Worm (Caenorhabditis elegans) whole organism, young adult: ENCODE results near the gene exc-1.

Experiments
- F10E7.11 ChIP-seq: sonication (generic microtip); optimal IDR thresholded peaks from 2 replicates; lab custom pipeline; 2017; ENCODE audit warnings: mild to moderate bottlenecking, missing genetic modification characterization, moderate library complexity, missing compliant biosample characterization
- F23B12.7 ChIP-seq: sonication (generic microtip); optimal IDR thresholded peaks from 2 replicates; lab custom pipeline; 2017; ENCODE audit warnings: missing genetic modification characterization, mild to moderate bottlenecking, missing compliant biosample characterization, antibody characterized with exemption, moderate library complexity; ENCODE audit not compliant: insufficient read depth
- F55B11.4 ChIP-seq: sonication (generic microtip); optimal IDR thresholded peaks from 2 replicates; lab custom pipeline; 2016; ENCODE audit warnings: missing compliant biosample characterization, missing genetic modification characterization, borderline replicate concordance; ENCODE audit not compliant: insufficient read depth
- Y95B8A.8 ChIP-seq: fragments of 200-800 bp; sonication (Bioruptor generic); IDR thresholded peaks from 2 replicates; pipeline ENCODE4 v1.3.6; 2022; ENCODE audit warnings: missing genetic modification reagents, missing genetic modification characterization, missing compliant biosample characterization
- ZK185.1 ChIP-seq: sonication (generic microtip); optimal IDR thresholded peaks from 2 replicates; lab custom pipeline; 2016; ENCODE audit warnings: mild to moderate bottlenecking, missing genetic modification characterization, missing compliant biosample characterization; ENCODE audit not compliant: poor library complexity, severe bottlenecking
- ama-1 ChIP-seq, 3 experiments: fragments of 150-350 bp in 1 of 3; sonication (generic microtip) in 2 of 3; optimal IDR thresholded peaks; 2 replicates each; lab custom pipeline; 2014 to 2018; ENCODE audit warnings: missing biosample characterization in 2 of 3, missing genetic modification characterization in 2 of 3, missing genetic modification reagents in 2 of 3
- aptf-2 ChIP-seq: fragments of 200-800 bp; sonication (Bioruptor generic); conservative IDR thresholded peaks from 2 replicates; pipeline ENCODE4 v1.3.6; 2022; ENCODE audit warnings: missing genetic modification reagents, missing genetic modification characterization, missing compliant biosample characterization
- aptf-3 ChIP-seq: fragments of 200-800 bp; sonication (Bioruptor generic); IDR thresholded peaks from 2 replicates; pipeline ENCODE4 v1.3.6; 2022; ENCODE audit warnings: missing genetic modification characterization, missing compliant biosample characterization
- atf-7 ChIP-seq: sonication (generic microtip); optimal IDR thresholded peaks from 2 replicates; lab custom pipeline; 2017; ENCODE audit warnings: mild to moderate bottlenecking, missing genetic modification characterization, missing compliant biosample characterization
- bed-1 ChIP-seq: fragments of 200-800 bp; sonication (Bioruptor generic); IDR thresholded peaks from 2 replicates; pipeline ENCODE4 v1.3.6; 2022; ENCODE audit warnings: missing genetic modification reagents, missing genetic modification characterization, missing compliant biosample characterization
- ccch-3 ChIP-seq: fragments of 200-800 bp; sonication (Bioruptor generic); optimal IDR thresholded peaks from 2 replicates; lab custom pipeline; 2018; ENCODE audit warnings: mild to moderate bottlenecking, missing genetic modification characterization, missing compliant biosample characterization
- ceh-40 ChIP-seq: fragments of 200-800 bp; sonication (Bioruptor generic); IDR thresholded peaks from 2 replicates; pipeline ENCODE4 v1.3.6; 2022; ENCODE audit warnings: missing genetic modification characterization, missing compliant biosample characterization
- ceh-58 ChIP-seq: fragments of 200-800 bp; sonication (Bioruptor generic); IDR thresholded peaks from 2 replicates; pipeline ENCODE4 v1.3.6; 2022; ENCODE audit warnings: missing genetic modification characterization, missing compliant biosample characterization
- chd-7 ChIP-seq: sonication (generic microtip); optimal IDR thresholded peaks from 2 replicates; lab custom pipeline; 2016; ENCODE audit warnings: mild to moderate bottlenecking, missing genetic modification characterization, moderate library complexity, missing compliant biosample characterization
- dox-1 ChIP-seq: fragments of 200-800 bp; sonication (Bioruptor generic); IDR thresholded peaks from 2 replicates; pipeline ENCODE4 v1.3.6; 2022; ENCODE audit warnings: missing genetic modification reagents, missing genetic modification characterization, missing compliant biosample characterization
- dpl-1 ChIP-seq: fragments of 150-350 bp; optimal IDR thresholded peaks from 2 replicates; lab custom pipeline; 2014; ENCODE audit warnings: missing biosample characterization, missing genetic modification reagents, missing genetic modification characterization
- egrh-3 ChIP-seq: fragments of 200-800 bp; sonication (Bioruptor generic); IDR thresholded peaks from 2 replicates; pipeline ENCODE4 v1.3.6; 2022; ENCODE audit warnings: missing genetic modification reagents, missing genetic modification characterization, missing compliant biosample characterization
- gei-17 ChIP-seq: fragments of 200-800 bp; sonication (Bioruptor generic); optimal IDR thresholded peaks from 2 replicates; lab custom pipeline; 2018; ENCODE audit warnings: mild to moderate bottlenecking, missing genetic modification characterization, missing compliant biosample characterization
- hmg-1.2 ChIP-seq: fragments of 200-800 bp; sonication (Bioruptor generic); IDR thresholded peaks from 2 replicates; pipeline ENCODE4 v1.3.6; 2022; ENCODE audit warnings: missing genetic modification reagents, missing genetic modification characterization, missing compliant biosample characterization
- hmg-20 ChIP-seq: fragments of 200-800 bp; sonication (Bioruptor generic); IDR thresholded peaks from 2 replicates; pipeline ENCODE4 v1.3.6; 2022; ENCODE audit warnings: missing genetic modification reagents, missing genetic modification characterization, missing compliant biosample characterization
- hsf-1 ChIP-seq: fragments of 200-800 bp; sonication (Bioruptor generic); IDR thresholded peaks from 2 replicates; pipeline ENCODE4 v1.3.6; 2022; ENCODE audit warnings: missing genetic modification reagents, missing genetic modification characterization, missing compliant biosample characterization
- let-607 ChIP-seq, 2 experiments: fragments of 200-800 bp in 1 of 2; sonication (Bioruptor generic) in 1 of 2; sonication (generic microtip) in 1 of 2; optimal IDR thresholded peaks; 2 replicates each; lab custom pipeline; 2016 to 2018; ENCODE audit warnings: mild to moderate bottlenecking in 2 of 2, missing compliant biosample characterization in 2 of 2, missing genetic modification characterization in 2 of 2, moderate library complexity in 2 of 2, missing genotype in 1 of 2
- lin-26 ChIP-seq: fragments of 200-800 bp; sonication (Bioruptor generic); IDR thresholded peaks from 2 replicates; pipeline ENCODE4 v1.3.6; 2022; ENCODE audit warnings: missing genetic modification reagents, missing genetic modification characterization, missing compliant biosample characterization
- lin-40 ChIP-seq: sonication (generic microtip); optimal IDR thresholded peaks from 2 replicates; lab custom pipeline; 2016; ENCODE audit warnings: missing genetic modification characterization, mild to moderate bottlenecking, missing compliant biosample characterization, missing genotype, missing genetic modification reagents
- madf-6 ChIP-seq: fragments of 200-800 bp; sonication (Bioruptor generic); IDR thresholded peaks from 2 replicates; pipeline ENCODE4 v1.3.6; 2022; ENCODE audit warnings: missing genetic modification reagents, missing genetic modification characterization, missing compliant biosample characterization
- mxl-1 ChIP-seq: sonication (generic microtip); optimal IDR thresholded peaks from 2 replicates; lab custom pipeline; 2016; ENCODE audit warnings: missing genetic modification characterization, missing compliant biosample characterization
- nfya-1 ChIP-seq: sonication (generic microtip); optimal IDR thresholded peaks from 2 replicates; lab custom pipeline; 2017; ENCODE audit warnings: antibody characterized with exemption, missing compliant biosample characterization, missing genetic modification characterization, borderline replicate concordance; ENCODE audit not compliant: insufficient read depth
- nfyb-1 ChIP-seq: fragments of 200-800 bp; sonication (Bioruptor generic); IDR thresholded peaks from 2 replicates; pipeline ENCODE4 v1.3.6; 2022; ENCODE audit warnings: missing genetic modification reagents, missing genetic modification characterization, missing compliant biosample characterization
- nhr-80 ChIP-seq: sonication (generic microtip); optimal IDR thresholded peaks from 2 replicates; lab custom pipeline; 2016; ENCODE audit warnings: missing genetic modification characterization, missing compliant biosample characterization
- pbrm-1 ChIP-seq: fragments of 200-800 bp; sonication (Bioruptor generic); IDR thresholded peaks from 2 replicates; pipeline ENCODE4 v1.3.6; 2022; ENCODE audit warnings: missing genetic modification reagents, missing genetic modification characterization, missing compliant biosample characterization
- pha-4 ChIP-seq: fragments of 150-350 bp; sonication (generic microtip); optimal IDR thresholded peaks from 2 replicates; lab custom pipeline; 2014; ENCODE audit warnings: missing biosample characterization, missing genetic modification reagents, missing genetic modification characterization
- rec-8 ChIP-seq, 2 experiments: sonication (generic microtip); optimal IDR thresholded peaks; 2 replicates each; lab custom pipeline; 2016; ENCODE audit warnings: mild to moderate bottlenecking in 2 of 2, missing genetic modification characterization in 2 of 2, missing genetic modification reagents in 2 of 2, missing genotype in 2 of 2, missing biosample characterization in 1 of 2, missing compliant biosample characterization in 1 of 2, moderate library complexity in 1 of 2
- rpc-1 ChIP-seq, 2 experiments: fragments of 150-350 bp in 1 of 2; sonication (generic microtip) in 1 of 2; optimal IDR thresholded peaks; 2 replicates each; lab custom pipeline; 2014 to 2018; ENCODE audit warnings: missing biosample characterization in 1 of 2, missing genetic modification characterization in 1 of 2, missing genetic modification reagents in 1 of 2, missing genotype in 1 of 2
- snpc-1.3 ChIP-seq: sonication (generic microtip); optimal IDR thresholded peaks from 2 replicates; lab custom pipeline; 2017; ENCODE audit warnings: missing genetic modification characterization, mild to moderate bottlenecking, missing compliant biosample characterization, antibody characterized with exemption, moderate library complexity, missing genotype, missing genetic modification reagents; ENCODE audit not compliant: insufficient read depth
- tbx-9 ChIP-seq: sonication (generic microtip); optimal IDR thresholded peaks from 2 replicates; lab custom pipeline; 2016; ENCODE audit warnings: borderline replicate concordance, missing genetic modification characterization, inconsistent platforms, missing compliant biosample characterization
- unc-62 ChIP-seq: fragments of 150-350 bp; optimal IDR thresholded peaks from 2 replicates; lab custom pipeline; 2014; ENCODE audit warnings: missing biosample characterization, missing genetic modification reagents, missing genetic modification characterization
- zfh-2 ChIP-seq: fragments of 200-800 bp; sonication (Bioruptor generic); conservative IDR thresholded peaks from 2 replicates; pipeline ENCODE4 v1.3.6; 2022; ENCODE audit warnings: missing genetic modification reagents, missing genetic modification characterization, missing compliant biosample characterization
- ztf-22 ChIP-seq: fragments of 200-800 bp; sonication (Bioruptor generic); optimal IDR thresholded peaks from 2 replicates; lab custom pipeline; 2018; ENCODE audit warnings: mild to moderate bottlenecking, missing genetic modification characterization, moderate library complexity, missing compliant biosample characterization
- ztf-26 ChIP-seq: sonication (generic microtip); optimal IDR thresholded peaks from 2 replicates; lab custom pipeline; 2017; ENCODE audit warnings: missing genetic modification characterization, missing compliant biosample characterization
- ztf-3 ChIP-seq: fragments of 200-800 bp; sonication (Bioruptor generic); optimal IDR thresholded peaks from 2 replicates; lab custom pipeline; 2018; ENCODE audit warnings: mild to moderate bottlenecking, missing genetic modification characterization, missing compliant biosample characterization

exc-1 gene

ce11 chrX:15430983-15431382 is 46.2 kb downstream of the exc-1 start, which contains the start of gene blos-8:
TSS of gene blos-8 (minus strand) at chrX:15431198.
- TF ChIP-seq dox-1 (GFP tag; lab: Robert Waterston, UW) = no peak
- no peak for TF ChIP-seq ceh-58 (GFP tag; lab: Robert Waterston, UW)
- TF ChIP-seq madf-6 = no peak
- TF ChIP-seq rec-8 (tag; optimal IDR thresholded peaks at IDR 0.05; lab: Kevin White, UChicago) = no peak
- TF ChIP-seq dpl-1 (GFP tag; lab: Kevin White, UChicago) = no peak
- TF ChIP-seq rpc-1 (optimal IDR thresholded peaks at IDR 0.05; lab: Kevin White, UChicago) = no peak
- no peak for TF ChIP-seq rpc-1 (tag; optimal IDR thresholded peaks at IDR 0.05; lab: Kevin White, UChicago)
- TF ChIP-seq hsf-1 (GFP tag; lab: Robert Waterston, UW) = no peak
- TF ChIP-seq bed-1 (GFP tag; lab: Robert Waterston, UW) = no peak
- no peak for TF ChIP-seq unc-62 (GFP tag; lab: Kevin White, UChicago)
- TF ChIP-seq, all 124 proteins: peak for 0

DNA sequence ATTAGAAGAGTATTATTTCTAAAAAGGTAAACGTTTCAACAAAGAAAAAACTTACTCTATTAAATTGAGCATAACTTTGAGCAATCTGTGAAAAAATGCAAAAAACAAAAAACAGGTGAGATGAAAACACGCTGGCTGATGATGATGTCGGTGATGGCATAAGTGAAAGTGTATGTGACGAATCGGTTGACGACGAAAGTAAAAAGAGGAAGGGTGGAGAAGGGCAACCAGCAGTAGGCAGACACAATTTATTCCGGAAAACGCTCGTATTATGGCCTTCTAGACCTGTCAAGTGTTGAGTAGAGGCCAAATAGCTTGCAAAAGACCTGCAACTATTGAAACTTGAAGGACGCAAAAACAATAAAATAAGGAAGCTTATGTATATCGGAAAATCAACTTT is 49.3 kb downstream of the exc-1 start, which contains the start of gene nas-13:
Gene nas-13 (minus strand): TSS at position 323 of the 400 bp plus-strand sequence.
- TF ChIP-seq nfyb-1 (GFP tag; lab: Robert Waterston, UW) (no peak), mxl-1 (no peak), ztf-26 (tag; lab: Kevin White, UChicago) (no peak), aptf-3 (GFP tag; lab: Robert Waterston, UW) (no peak), dpl-1 (GFP tag; lab: Kevin White, UChicago) (no peak), aptf-2 (GFP tag; lab: Robert Waterston, UW) (no peak), gei-17 (no peak)

ce11 chrX:15423708-15424423 is 53.3 kb downstream of the exc-1 start:
- TF ChIP-seq hmg-20 (no peak), lin-26 (GFP tag; lab: Robert Waterston, UW) (no peak), ccch-3 (GFP tag; lab: Kevin White, UChicago) (no peak), nfya-1 (tag; lab: Kevin White, UChicago) (no peak), pha-4 (tag; lab: Kevin White, UChicago) (no peak), egrh-3 (GFP tag; lab: Robert Waterston, UW) (no peak), rpc-1 (optimal IDR thresholded peaks at IDR 0.05; lab: Kevin White, UChicago) (no peak), rpc-1 (tag; optimal IDR thresholded peaks at IDR 0.05; lab: Kevin White, UChicago) (no peak), hmg-1.2 (GFP tag; lab: Robert Waterston, UW) (no peak), unc-62 (GFP tag; lab: Kevin White, UChicago) (peak; percentile 27), atf-7 (tag; lab: Kevin White, UChicago) (no peak), nhr-80 (peak; percentile 96), ZK185.1 (no peak), F55B11.4 (tag; lab: Kevin White, UChicago) (no peak), dox-1 (GFP tag; lab: Robert Waterston, UW) (peak; percentile 77), ztf-22 (GFP tag; lab: Kevin White, UChicago) (peak; percentile 6), ama-1 (optimal IDR thresholded peaks at IDR 0.05; lab: Kevin White, UChicago) (no peak), ama-1 (GFP tag; optimal IDR thresholded peaks at IDR 0.05; lab: Kevin White, UChicago) (no peak), lin-40 (tag; lab: Kevin White, UChicago) (no peak), zfh-2 (peak; percentile 56; the same call in 1 of the 2 replicates), chd-7 (tag; lab: Kevin White, UChicago) (no peak), ceh-40 (no peak), F23B12.7 (tag; lab: Kevin White, UChicago) (no peak), tbx-9 (tag; lab: Kevin White, UChicago) (no peak), F10E7.11 (tag; lab: Kevin White, UChicago) (no peak), gei-17 (no peak), snpc-1.3 (tag; lab: Kevin White, UChicago) (no peak), Y95B8A.8 (no peak), pbrm-1 (GFP tag; lab: Robert Waterston, UW) (0 out of 2 replicates have a peak, but pooled peaks have one; percentile 15), let-607 (tag; optimal IDR thresholded peaks at IDR 0.05; lab: Kevin White, UChicago) (peak in 1 of 2 experiments; percentile 8), ztf-3 (no peak), mxl-1 (no peak)
